Fruit fly (Drosophila melanogaster): ENCODE data around the gene Dsp1.

DNA sequence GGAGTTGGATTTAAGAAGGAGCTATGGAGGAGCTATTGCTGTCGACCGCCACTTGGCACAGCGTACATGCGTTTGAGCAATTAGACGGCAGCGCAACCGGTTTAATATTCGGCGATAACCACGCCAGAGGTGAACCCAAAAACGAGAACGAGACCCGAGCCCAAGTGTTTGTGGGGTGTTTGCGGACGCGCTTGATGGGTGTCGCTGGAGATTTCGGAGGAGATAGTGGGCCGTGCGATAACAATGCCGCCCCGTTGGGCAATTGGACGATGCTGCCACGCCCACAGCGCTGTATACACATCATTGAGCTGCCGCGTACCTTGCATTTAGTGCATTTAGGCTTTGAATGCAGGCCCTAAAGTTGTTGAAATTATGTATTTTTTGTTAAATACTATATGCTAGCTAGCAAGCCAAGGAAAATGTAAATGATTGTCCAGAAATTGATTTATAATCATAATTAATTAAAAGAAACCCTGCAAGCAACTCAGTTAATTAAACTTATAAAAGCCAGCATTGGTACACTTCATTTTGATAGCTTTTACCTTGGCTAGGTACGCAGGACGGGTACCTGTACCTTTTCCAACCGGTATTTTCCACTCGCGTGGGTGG is 25.0 kb upstream of the Dsp1 start, which contains the start of gene Had1:
- no peak for TF ChIP-seq CG7101 (tag; optimal IDR thresholded peaks at IDR 0.05)
- no peak for TF ChIP-seq CG7045 (GFP tag; optimal IDR thresholded peaks at IDR 0.05)
- no peak for TF ChIP-seq toe (GFP tag; optimal IDR thresholded peaks at IDR 0.05)
- no peak for TF ChIP-seq cic (GFP tag; optimal IDR thresholded peaks at IDR 0.05)
- no peak for TF ChIP-seq CG5204 (GFP tag; optimal IDR thresholded peaks at IDR 0.05)
- TF ChIP-seq Hr96 (GFP tag; optimal IDR thresholded peaks at IDR 0.05) = no peak
- TF ChIP-seq ovo (GFP tag; optimal IDR thresholded peaks at IDR 0.05) = no peak
- TF ChIP-seq CG14711 (tag; optimal IDR thresholded peaks at IDR 0.05) = no peak
- TF ChIP-seq CG1620 (GFP tag; optimal IDR thresholded peaks at IDR 0.05) = no peak
- TF ChIP-seq kay (GFP tag; ENCODE audit: borderline replicate concordance) = no peak

Data from whole organism, adult.